Worm (Caenorhabditis elegans) whole organism, L1 larva: ENCODE measurements around the gene col-185.

Source experiments
- ama-1 ChIP-seq: fragments of 150-350 bp; optimal IDR thresholded peaks from 2 replicates; lab custom pipeline; 2014
- egl-27 ChIP-seq, 2 experiments: fragments of 150-350 bp in 1 of 2; sonication (generic microtip); optimal IDR thresholded peaks; 3 replicates each; lab custom pipeline; 2017 to 2018; ENCODE audit warnings: missing biosample characterization in 2 of 2, missing genetic modification characterization in 2 of 2, missing genetic modification reagents in 2 of 2
- fkh-4 ChIP-seq: sonication (generic microtip); optimal IDR thresholded peaks from 2 replicates; lab custom pipeline; 2016; ENCODE audit warnings: missing compliant biosample characterization, missing genetic modification characterization, borderline replicate concordance
- fos-1 ChIP-seq: fragments of 150-350 bp; optimal IDR thresholded peaks from 2 replicates; lab custom pipeline; 2014; ENCODE audit warnings: missing biosample characterization, missing genetic modification characterization
- hlh-17 ChIP-seq: fragments of 200-800 bp; sonication (Bioruptor generic); optimal IDR thresholded peaks from 2 replicates; lab custom pipeline; 2018; ENCODE audit warnings: missing genetic modification characterization, mild to moderate bottlenecking, missing compliant biosample characterization, moderate library complexity, borderline replicate concordance
- jun-1 ChIP-seq: fragments of 150-350 bp; optimal IDR thresholded peaks from 2 replicates; lab custom pipeline; 2014; ENCODE audit warnings: missing biosample characterization, missing genetic modification reagents, missing genetic modification characterization
- lin-13 ChIP-seq: fragments of 150-350 bp; optimal IDR thresholded peaks from 2 replicates; lab custom pipeline; 2014; ENCODE audit warnings: missing biosample characterization, missing genetic modification reagents, missing genetic modification characterization
- mdl-1 ChIP-seq, 2 experiments: fragments of 150-350 bp; optimal IDR thresholded peaks; 2 replicates each; lab custom pipeline; 2014 to 2017; ENCODE audit warnings: missing biosample characterization in 2 of 2, missing genetic modification characterization in 2 of 2, inconsistent platforms in 1 of 2
- nhr-12 ChIP-seq: sonication (generic microtip); optimal IDR thresholded peaks from 2 replicates; lab custom pipeline; 2017; ENCODE audit warnings: missing biosample characterization, missing genetic modification characterization
- pax-3 ChIP-seq: fragments of 200-800 bp; sonication (Bioruptor generic); optimal IDR thresholded peaks from 2 replicates; lab custom pipeline; 2018; ENCODE audit warnings: mild to moderate bottlenecking, missing genetic modification characterization, moderate library complexity, missing compliant biosample characterization
- unc-62 ChIP-seq: fragments of 150-350 bp; optimal IDR thresholded peaks from 2 replicates; lab custom pipeline; 2014; ENCODE audit warnings: missing biosample characterization, missing genetic modification reagents, missing genetic modification characterization

DNA sequence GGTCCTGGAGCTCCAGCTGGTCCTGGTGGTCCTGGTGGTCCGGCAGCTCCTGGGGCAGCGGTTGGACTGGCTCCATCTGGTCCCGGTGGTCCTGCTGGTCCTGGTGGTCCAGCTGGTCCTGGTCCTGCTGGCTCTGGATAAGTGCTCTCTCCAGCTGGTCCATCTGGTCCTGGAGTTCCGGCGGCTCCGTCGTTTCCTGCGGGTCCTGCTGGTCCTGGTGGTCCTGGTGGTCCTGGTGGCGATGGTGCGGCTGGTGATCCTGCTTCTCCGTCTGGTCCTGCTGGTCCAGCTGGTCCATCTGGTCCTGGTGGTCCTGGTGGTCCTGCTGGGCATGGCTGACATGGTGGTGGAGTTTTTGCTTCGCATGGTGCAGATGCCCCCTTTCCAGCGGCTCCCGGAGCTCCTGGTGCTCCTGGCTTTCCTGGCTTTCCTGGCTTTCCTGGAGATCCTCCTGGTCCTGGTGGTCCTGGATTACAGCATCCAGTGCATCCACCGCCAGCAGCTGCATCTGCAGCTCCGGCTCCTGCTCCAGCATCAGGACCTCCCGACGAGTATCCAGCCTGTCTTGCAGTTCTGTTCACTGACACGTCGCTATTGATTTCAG is 561 bp downstream of the col-185 start:
- TF ChIP-seq pax-3 (tag; lab: Kevin White, UChicago) = no peak
- no peak for TF ChIP-seq mdl-1 (tag; optimal IDR thresholded peaks at IDR 0.05; lab: Kevin White, UChicago)
- TF ChIP-seq hlh-17 (GFP tag; lab: Kevin White, UChicago) = no peak
- no peak for TF ChIP-seq lin-13 (GFP tag; lab: Kevin White, UChicago)
- TF ChIP-seq fkh-4 = no peak
- TF ChIP-seq nhr-12 = no peak
- no peak for TF ChIP-seq ama-1
- TF ChIP-seq fos-1 (tag; lab: Kevin White, UChicago) = no peak
- no peak for TF ChIP-seq egl-27 (tag; optimal IDR thresholded peaks at IDR 0.05; lab: Kevin White, UChicago)
- TF ChIP-seq unc-62 = no peak
- no peak for TF ChIP-seq jun-1 (tag; lab: Kevin White, UChicago)
